Fruit fly (Drosophila melanogaster) whole organism, prepupa: Measurements from ENCODE around the gene Proc.

Experiments used
- CG10631 ChIP-seq: fragments of 200-800 bp; sonication (Bioruptor generic); optimal IDR thresholded peaks from 2 replicates; lab custom pipeline; 2016; ENCODE audit warnings: missing biosample characterization, missing genetic modification characterization
- CG10669 ChIP-seq: fragments of 200-800 bp; sonication (Bioruptor generic); optimal IDR thresholded peaks from 3 replicates; lab custom pipeline; 2018; ENCODE audit warnings: missing biosample characterization, mild to moderate bottlenecking, missing genetic modification characterization, moderate library complexity
- CG11294 ChIP-seq: fragments of 200-800 bp; sonication (Bioruptor generic); IDR thresholded peaks from 2 replicates; pipeline ENCODE4 v1.3.6; 2022; ENCODE audit warnings: missing biosample characterization, missing genetic modification characterization
- CG11762 ChIP-seq: fragments of 200-800 bp; sonication (Bioruptor generic); optimal IDR thresholded peaks from 3 replicates; lab custom pipeline; 2016; ENCODE audit warnings: missing biosample characterization, missing genetic modification characterization; ENCODE audit not compliant: insufficient read depth
- CG11902 ChIP-seq: fragments of 200-800 bp; sonication (Bioruptor generic); optimal IDR thresholded peaks from 3 replicates; lab custom pipeline; 2016; ENCODE audit warnings: missing biosample characterization, missing genetic modification characterization
- CG15336 ChIP-seq: fragments of 200-800 bp; sonication (Bioruptor generic); IDR thresholded peaks from 2 replicates; pipeline ENCODE4 v1.3.6; 2022; ENCODE audit warnings: missing biosample characterization, missing genetic modification characterization
- CG16779 ChIP-seq: fragments of 200-800 bp; sonication (Bioruptor generic); optimal IDR thresholded peaks from 3 replicates; lab custom pipeline; 2017; ENCODE audit warnings: missing biosample characterization, mild to moderate bottlenecking, missing genetic modification characterization
- CG32006 ChIP-seq: fragments of 200-800 bp; sonication (Bioruptor generic); optimal IDR thresholded peaks from 3 replicates; lab custom pipeline; 2017; ENCODE audit warnings: missing biosample characterization, mild to moderate bottlenecking, missing genetic modification characterization
- CG4318 ChIP-seq: fragments of 200-800 bp; sonication (Bioruptor generic); optimal IDR thresholded peaks from 3 replicates; lab custom pipeline; 2017; ENCODE audit warnings: missing biosample characterization, mild to moderate bottlenecking, missing genetic modification characterization
- CG6163 ChIP-seq: fragments of 200-800 bp; sonication (Bioruptor generic); IDR thresholded peaks from 3 replicates; pipeline ENCODE4 v1.3.6; 2022; ENCODE audit warnings: missing biosample characterization, missing genetic modification characterization
- CG6276 ChIP-seq: fragments of 200-800 bp; sonication (Bioruptor generic); optimal IDR thresholded peaks from 2 replicates; lab custom pipeline; 2017; ENCODE audit warnings: missing biosample characterization, mild to moderate bottlenecking, missing genetic modification characterization
- CG8119 ChIP-seq: fragments of 200-800 bp; sonication (Bioruptor generic); IDR thresholded peaks from 3 replicates; pipeline ENCODE4 v1.3.6; 2022; ENCODE audit warnings: missing biosample characterization, missing genetic modification characterization
- CG8319 ChIP-seq: fragments of 200-800 bp; sonication (Bioruptor generic); optimal IDR thresholded peaks from 3 replicates; lab custom pipeline; 2016; ENCODE audit warnings: missing biosample characterization, missing genetic modification characterization
- CG8632 ChIP-seq: fragments of 200-800 bp; sonication (Bioruptor generic); optimal IDR thresholded peaks from 3 replicates; lab custom pipeline; 2016; ENCODE audit warnings: missing biosample characterization, missing genetic modification characterization
- Eip75B ChIP-seq: fragments of 200-800 bp; sonication (Bioruptor generic); optimal IDR thresholded peaks from 3 replicates; lab custom pipeline; 2016; ENCODE audit warnings: missing biosample characterization, missing genetic modification characterization
- Eip78C ChIP-seq: fragments of 200-800 bp; sonication (Bioruptor generic); peaks from one replicate; lab custom pipeline; 2016; ENCODE audit warnings: missing biosample characterization, missing genetic modification characterization
- Ets21C ChIP-seq: fragments of 200-800 bp; sonication (Bioruptor generic); optimal IDR thresholded peaks from 3 replicates; lab custom pipeline; 2016; ENCODE audit warnings: missing biosample characterization, missing genetic modification characterization
- Ets96B ChIP-seq: fragments of 200-800 bp; optimal IDR thresholded peaks from 2 replicates; lab custom pipeline; 2019; ENCODE audit warnings: missing biosample characterization, mild to moderate bottlenecking, missing genetic modification characterization, moderate library complexity
- Hr38 ChIP-seq: sonication (Bioruptor generic); optimal IDR thresholded peaks from 2 replicates; lab custom pipeline; 2016; ENCODE audit warnings: missing biosample characterization, missing genetic modification characterization
- Hr39 ChIP-seq: fragments of 200-800 bp; sonication (Bioruptor generic); optimal IDR thresholded peaks from 2 replicates; lab custom pipeline; 2016; ENCODE audit warnings: missing biosample characterization, missing genetic modification characterization
- Hr4 ChIP-seq: fragments of 200-800 bp; sonication (Bioruptor generic); optimal IDR thresholded peaks from 3 replicates; lab custom pipeline; 2016; ENCODE audit warnings: missing biosample characterization, missing genetic modification characterization
- Lpt ChIP-seq: fragments of 200-800 bp; sonication (Bioruptor generic); optimal IDR thresholded peaks from 3 replicates; lab custom pipeline; 2016; ENCODE audit warnings: missing biosample characterization, missing genetic modification characterization
- OdsH ChIP-seq: fragments of 200-800 bp; sonication (Bioruptor generic); optimal IDR thresholded peaks from 3 replicates; lab custom pipeline; 2016; ENCODE audit warnings: missing biosample characterization, missing genetic modification characterization
- Smox ChIP-seq: fragments of 200-800 bp; sonication (Bioruptor generic); optimal IDR thresholded peaks from 3 replicates; lab custom pipeline; 2016; ENCODE audit warnings: missing biosample characterization, missing genetic modification characterization
- Sox14 ChIP-seq: fragments of 200-800 bp; sonication (Bioruptor generic); optimal IDR thresholded peaks from 3 replicates; lab custom pipeline; 2016; ENCODE audit warnings: missing biosample characterization, missing genetic modification characterization
- Sox15 ChIP-seq: fragments of 200-800 bp; sonication (Bioruptor generic); optimal IDR thresholded peaks from 3 replicates; lab custom pipeline; 2016; ENCODE audit warnings: missing biosample characterization, missing genetic modification characterization
- achi ChIP-seq: fragments of 200-800 bp; sonication (Bioruptor generic); optimal IDR thresholded peaks from 3 replicates; lab custom pipeline; 2016; ENCODE audit warnings: missing biosample characterization, missing genetic modification characterization
- acj6 ChIP-seq: fragments of 200-800 bp; sonication (Bioruptor generic); optimal IDR thresholded peaks from 3 replicates; lab custom pipeline; 2016; ENCODE audit warnings: missing biosample characterization, missing genetic modification characterization
- dsx ChIP-seq: fragments of 200-800 bp; optimal IDR thresholded peaks from 3 replicates; lab custom pipeline; 2019; ENCODE audit warnings: missing biosample characterization, mild to moderate bottlenecking, missing genetic modification characterization, moderate library complexity; ENCODE audit not compliant: poor library complexity, severe bottlenecking
- fd59A ChIP-seq: fragments of 200-800 bp; sonication (Bioruptor generic); optimal IDR thresholded peaks from 2 replicates; lab custom pipeline; 2017; ENCODE audit warnings: missing biosample characterization, mild to moderate bottlenecking, missing genetic modification characterization, missing genetic modification reagents
- fkh ChIP-seq: fragments of 200-800 bp; sonication (Bioruptor generic); optimal IDR thresholded peaks from 3 replicates; lab custom pipeline; 2017; ENCODE audit warnings: missing biosample characterization, mild to moderate bottlenecking, missing genetic modification characterization, moderate library complexity
- lz ChIP-seq: fragments of 200-800 bp; sonication (Bioruptor generic); optimal IDR thresholded peaks from 3 replicates; lab custom pipeline; 2016; ENCODE audit warnings: missing biosample characterization, missing genetic modification characterization
- net ChIP-seq: fragments of 200-800 bp; sonication (Bioruptor generic); optimal IDR thresholded peaks from 3 replicates; lab custom pipeline; 2016; ENCODE audit warnings: missing biosample characterization, missing genetic modification characterization
- pdm3 ChIP-seq: fragments of 200-800 bp; sonication (Bioruptor generic); optimal IDR thresholded peaks from 3 replicates; lab custom pipeline; 2016; ENCODE audit warnings: missing biosample characterization, missing genetic modification characterization
- salr ChIP-seq, 2 experiments: fragments of 200-800 bp; sonication (Bioruptor generic); optimal IDR thresholded peaks; 3 replicates each; lab custom pipeline; 2016 to 2018; ENCODE audit warnings: missing biosample characterization in 2 of 2, missing genetic modification characterization in 2 of 2, mild to moderate bottlenecking in 1 of 2
- svp ChIP-seq: fragments of 200-800 bp; sonication (Bioruptor generic); peaks from one replicate; lab custom pipeline; 2016; ENCODE audit warnings: missing biosample characterization, missing genetic modification characterization
- vri ChIP-seq: fragments of 200-800 bp; sonication (Bioruptor generic); optimal IDR thresholded peaks from 3 replicates; lab custom pipeline; 2016; ENCODE audit warnings: missing biosample characterization, mild to moderate bottlenecking, missing genetic modification characterization

Proc gene

DNA sequence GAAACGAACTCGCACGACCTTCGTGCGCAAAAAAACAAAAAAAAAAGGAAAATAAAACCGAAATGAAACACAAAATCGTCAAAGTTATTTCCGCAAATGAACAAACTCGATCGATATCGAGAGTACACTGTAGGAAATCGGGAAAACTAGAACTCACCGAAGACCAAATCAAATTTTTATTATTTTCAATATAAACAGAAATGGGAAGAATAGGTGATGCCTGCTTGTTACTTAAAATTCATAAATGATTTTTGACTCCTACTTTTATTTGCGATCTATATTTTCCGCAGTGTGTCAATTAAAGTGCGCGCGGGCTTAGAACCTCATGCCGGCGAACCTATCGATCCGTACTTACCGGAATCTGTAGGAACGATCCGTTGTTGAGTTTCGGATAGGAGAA lies 4.4 kb upstream of the Proc start (continued):
- peak; percentile 30 for TF ChIP-seq Eip75B (GFP tag; lab: Kevin White, UChicago)
- TF ChIP-seq Hr38 (GFP tag; lab: Kevin White, UChicago): no peak
- peak; percentile 15 for TF ChIP-seq CG10669 (GFP tag; lab: Kevin White, UChicago)
- peak; percentile 37 for TF ChIP-seq Smox
- peak; percentile 19 for TF ChIP-seq Ets21C
- TF ChIP-seq achi (GFP tag; lab: Kevin White, UChicago): peak; percentile 37
- peak; percentile 44 for TF ChIP-seq lz (GFP tag; lab: Kevin White, UChicago)
- no peak for TF ChIP-seq Hr4 (GFP tag; lab: Kevin White, UChicago)

DNA sequence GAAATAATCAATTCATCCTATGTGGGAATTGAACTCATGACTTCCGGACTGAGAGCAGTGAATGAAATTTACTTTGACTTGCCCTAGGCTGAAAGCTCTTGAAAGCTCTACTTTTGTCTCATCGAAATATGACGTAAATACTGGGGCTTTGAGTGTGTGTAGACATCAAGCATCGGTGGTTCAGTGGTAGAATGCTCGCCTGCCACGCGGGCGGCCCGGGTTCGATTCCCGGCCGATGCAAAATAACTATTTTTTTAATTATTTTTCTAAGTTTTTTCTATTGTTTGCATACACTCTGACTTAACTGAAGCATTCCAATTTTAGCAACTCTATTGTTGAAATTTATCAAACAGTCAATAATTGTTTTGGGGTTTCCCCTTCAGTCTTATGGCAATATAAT lies 1.4 kb upstream of the Proc start:
- TF ChIP-seq fkh (no peak), CG16779 (no peak), achi (GFP tag; lab: Kevin White, UChicago) (no peak), CG8119 (GFP tag; lab: Robert Waterston, UW) (no peak), fd59A (GFP tag; lab: Kevin White, UChicago) (no peak), svp (GFP tag; lab: Kevin White, UChicago) (no peak), CG11294 (GFP tag; lab: Robert Waterston, UW) (no peak), CG32006 (GFP tag; lab: Kevin White, UChicago) (no peak), lz (GFP tag; lab: Kevin White, UChicago) (no peak), Lpt (no peak), net (GFP tag; lab: Kevin White, UChicago) (no peak), CG8319 (GFP tag; lab: Kevin White, UChicago) (no peak), CG11762 (GFP tag; lab: Kevin White, UChicago) (no peak), Ets96B (tag; lab: Kevin White, UChicago) (no peak), CG8632 (GFP tag; lab: Kevin White, UChicago) (no peak)
- TF ChIP-seq, all 60 proteins: peak for 0

DNA sequence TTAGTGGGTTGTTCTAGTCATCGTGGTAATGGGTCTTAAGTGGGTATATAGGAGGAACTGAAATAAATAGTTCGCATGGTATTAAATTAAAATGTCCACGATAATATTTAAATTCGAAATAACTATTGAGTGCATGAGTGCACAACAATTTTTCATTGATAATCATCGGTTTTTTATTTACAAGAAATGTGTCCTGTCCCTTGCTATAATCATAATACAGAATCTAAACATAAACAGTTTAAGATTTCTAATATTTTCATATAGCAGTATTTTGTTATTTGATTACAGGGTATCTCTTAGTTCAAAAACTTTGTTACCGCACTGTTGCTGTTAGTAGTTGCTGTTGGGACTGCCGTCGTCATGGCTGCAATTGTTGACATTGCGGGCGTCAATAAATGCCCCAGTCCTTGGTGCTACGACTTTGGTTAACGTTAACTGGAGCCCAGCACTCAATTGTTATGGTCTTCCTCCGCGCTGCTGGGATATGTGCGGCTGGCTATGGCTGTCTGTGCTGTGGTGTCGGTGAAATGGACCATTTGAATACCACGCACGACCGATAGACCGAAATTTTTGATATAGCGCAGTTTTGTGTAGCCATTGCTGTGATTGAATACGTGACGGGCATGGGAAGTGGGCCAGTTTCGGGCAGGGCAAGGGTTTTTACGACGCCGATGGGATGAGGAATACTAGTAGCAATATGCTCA lies 741 bp upstream of the Proc start:
- TF ChIP-seq CG11902 (GFP tag; lab: Kevin White, UChicago) (no peak), Sox15 (GFP tag; lab: Kevin White, UChicago) (no peak), CG15336 (peak; percentile 41; the same call in 1 of the 2 replicates), pdm3 (GFP tag; lab: Kevin White, UChicago) (peak; percentile 16), CG4318 (GFP tag; lab: Kevin White, UChicago) (peak; percentile 41), CG32006 (GFP tag; lab: Kevin White, UChicago) (peak; percentile 67), Sox14 (GFP tag; lab: Kevin White, UChicago) (peak; percentile 6), Hr4 (GFP tag; lab: Kevin White, UChicago) (peak; percentile 45), OdsH (GFP tag; lab: Kevin White, UChicago) (peak; percentile 36), Hr39 (no peak), Eip78C (peak; percentile 69), vri (GFP tag; lab: Kevin White, UChicago) (no peak), CG8632 (GFP tag; lab: Kevin White, UChicago) (no peak), acj6 (GFP tag; lab: Kevin White, UChicago) (peak; percentile 27), CG6163 (GFP tag; lab: Robert Waterston, UW) (0 out of 3 replicates have a peak, but pooled peaks have one; percentile 26), Ets96B (tag; lab: Kevin White, UChicago) (no peak), achi (GFP tag; lab: Kevin White, UChicago) (peak; percentile 21), CG8119 (GFP tag; lab: Robert Waterston, UW) (peak; percentile 26; the same call in 1 of the 3 replicates), CG6276 (GFP tag; lab: Kevin White, UChicago) (peak; percentile 3), salr (GFP tag; optimal IDR thresholded peaks at IDR 0.05; lab: Kevin White, UChicago) (peak in 1 of 2 experiments; percentile 28), dsx (peak; percentile 6), CG11294 (GFP tag; lab: Robert Waterston, UW) (no peak), CG10631 (GFP tag; lab: Kevin White, UChicago) (peak; percentile 32)
